Worm (Caenorhabditis elegans) whole organism, L1 larva: ENCODE results near the gene pis-1.

Experiments used
- C04F5.9 ChIP-seq: sonication (generic microtip); optimal IDR thresholded peaks from 2 replicates; lab custom pipeline; 2016; ENCODE audit warnings: missing genetic modification characterization, missing compliant biosample characterization
- C16A3.4 ChIP-seq: fragments of 150-350 bp; optimal IDR thresholded peaks from 2 replicates; lab custom pipeline; 2014; ENCODE audit warnings: missing biosample characterization, missing genetic modification characterization
- F16B12.6 ChIP-seq: fragments of 150-350 bp; optimal IDR thresholded peaks from 2 replicates; lab custom pipeline; 2014; ENCODE audit warnings: missing biosample characterization, missing genetic modification characterization
- Y116A8C.19 ChIP-seq: sonication (generic microtip); optimal IDR thresholded peaks from 2 replicates; lab custom pipeline; 2016; ENCODE audit warnings: missing compliant biosample characterization, missing genetic modification characterization, borderline replicate concordance
- aha-1 ChIP-seq: fragments of 150-350 bp; optimal IDR thresholded peaks from 2 replicates; lab custom pipeline; 2014; ENCODE audit warnings: missing biosample characterization, missing genetic modification characterization
- aly-2 ChIP-seq: fragments of 150-350 bp; optimal IDR thresholded peaks from 2 replicates; lab custom pipeline; 2014; ENCODE audit warnings: missing biosample characterization, missing genetic modification characterization
- ama-1 ChIP-seq: fragments of 150-350 bp; optimal IDR thresholded peaks from 2 replicates; lab custom pipeline; 2014
- ceh-8 ChIP-seq: fragments of 200-800 bp; sonication (Bioruptor generic); optimal IDR thresholded peaks from 2 replicates; lab custom pipeline; 2018; ENCODE audit warnings: mild to moderate bottlenecking, missing genetic modification characterization, moderate library complexity, missing compliant biosample characterization
- ceh-82 ChIP-seq, 3 experiments: fragments of 150-350 bp in 1 of 3; sonication (generic microtip) in 2 of 3; optimal IDR thresholded peaks; 2 replicates each; lab custom pipeline; 2014 to 2017; ENCODE audit warnings: missing biosample characterization in 3 of 3, missing genetic modification characterization in 3 of 3
- ceh-88 ChIP-seq: fragments of 200-800 bp; sonication (Bioruptor generic); IDR thresholded peaks from 2 replicates; pipeline ENCODE4 v1.3.6; 2022; ENCODE audit warnings: missing genetic modification characterization, missing compliant biosample characterization
- ceh-90 ChIP-seq: sonication (generic microtip); optimal IDR thresholded peaks from 2 replicates; lab custom pipeline; 2016; ENCODE audit warnings: missing genetic modification characterization, missing compliant biosample characterization
- ces-1 ChIP-seq: fragments of 150-350 bp; optimal IDR thresholded peaks from 2 replicates; lab custom pipeline; 2014; ENCODE audit warnings: missing biosample characterization, missing genetic modification reagents, missing genetic modification characterization
- dpl-1 ChIP-seq, 3 experiments: fragments of 150-350 bp in 2 of 3; sonication (generic microtip) in 1 of 3; optimal IDR thresholded peaks; 2 replicates each; lab custom pipeline; 2014 to 2017; ENCODE audit warnings: missing biosample characterization in 3 of 3, missing genetic modification characterization in 3 of 3, missing genetic modification reagents in 3 of 3
- dsc-1 ChIP-seq: sonication (generic microtip); optimal IDR thresholded peaks from 2 replicates; lab custom pipeline; 2016; ENCODE audit warnings: mild to moderate bottlenecking, missing genetic modification characterization, missing compliant biosample characterization
- efl-1 ChIP-seq, 4 experiments: fragments of 150-350 bp; optimal IDR thresholded peaks in 3 of 4; peaks in 1 of 4; 1 replicate in 1 of 4; 2 replicates in 3 of 4; lab custom pipeline; 2014; ENCODE audit warnings: missing biosample characterization in 2 of 4, missing genetic modification characterization in 2 of 4, missing genetic modification reagents in 2 of 4
- egl-13 ChIP-seq: sonication (generic microtip); optimal IDR thresholded peaks from 2 replicates; lab custom pipeline; 2016; ENCODE audit warnings: missing genotype, missing genetic modification reagents, missing genetic modification characterization, missing compliant biosample characterization
- egl-27 ChIP-seq, 2 experiments: fragments of 150-350 bp in 1 of 2; sonication (generic microtip); optimal IDR thresholded peaks; 3 replicates each; lab custom pipeline; 2017 to 2018; ENCODE audit warnings: missing biosample characterization in 2 of 2, missing genetic modification characterization in 2 of 2, missing genetic modification reagents in 2 of 2
- elt-2 ChIP-seq: sonication (generic microtip); optimal IDR thresholded peaks from 2 replicates; lab custom pipeline; 2016; ENCODE audit warnings: missing genetic modification characterization, mild to moderate bottlenecking, inconsistent platforms, missing compliant biosample characterization, missing genetic modification reagents
- fkh-10 ChIP-seq: sonication (generic microtip); optimal IDR thresholded peaks from 2 replicates; lab custom pipeline; 2017; ENCODE audit warnings: missing biosample characterization, missing genetic modification reagents, missing genetic modification characterization
- fkh-4 ChIP-seq: sonication (generic microtip); optimal IDR thresholded peaks from 2 replicates; lab custom pipeline; 2016; ENCODE audit warnings: missing compliant biosample characterization, missing genetic modification characterization, borderline replicate concordance
- fos-1 ChIP-seq: fragments of 150-350 bp; optimal IDR thresholded peaks from 2 replicates; lab custom pipeline; 2014; ENCODE audit warnings: missing biosample characterization, missing genetic modification characterization
- grh-1 ChIP-seq: fragments of 200-800 bp; sonication (Bioruptor generic); IDR thresholded peaks from 2 replicates; pipeline ENCODE4 v1.3.6; 2022; ENCODE audit warnings: missing genetic modification reagents, missing genetic modification characterization, missing compliant biosample characterization
- hpl-2 ChIP-seq: fragments of 150-350 bp; optimal IDR thresholded peaks from 2 replicates; lab custom pipeline; 2014; ENCODE audit warnings: missing biosample characterization, missing genetic modification reagents, missing genetic modification characterization
- irx-1 ChIP-seq: sonication (generic microtip); optimal IDR thresholded peaks from 2 replicates; lab custom pipeline; 2016; ENCODE audit warnings: missing genetic modification characterization, missing compliant biosample characterization
- jun-1 ChIP-seq: fragments of 150-350 bp; optimal IDR thresholded peaks from 2 replicates; lab custom pipeline; 2014; ENCODE audit warnings: missing biosample characterization, missing genetic modification reagents, missing genetic modification characterization
- lin-35 ChIP-seq, 2 experiments: fragments of 150-350 bp; optimal IDR thresholded peaks; 2 replicates each; lab custom pipeline; 2014; ENCODE audit warnings: missing biosample characterization in 2 of 2, missing genetic modification characterization in 2 of 2, missing genetic modification reagents in 2 of 2
- lir-3 ChIP-seq: sonication (generic microtip); optimal IDR thresholded peaks from 2 replicates; lab custom pipeline; 2016; ENCODE audit warnings: mild to moderate bottlenecking, missing genetic modification characterization, moderate library complexity, missing compliant biosample characterization; ENCODE audit not compliant: poor library complexity
- lsy-2 ChIP-seq, 2 experiments: fragments of 150-350 bp; optimal IDR thresholded peaks; 2 replicates each; lab custom pipeline; 2014; ENCODE audit warnings: missing biosample characterization in 2 of 2, missing genetic modification characterization in 2 of 2
- mab-9 ChIP-seq: fragments of 200-800 bp; sonication (Bioruptor generic); IDR thresholded peaks from 2 replicates; pipeline ENCODE4 v1.3.6; 2022; ENCODE audit warnings: missing genetic modification reagents, missing genetic modification characterization, missing compliant biosample characterization
- mep-1 ChIP-seq: fragments of 150-350 bp; optimal IDR thresholded peaks from 2 replicates; lab custom pipeline; 2014; ENCODE audit warnings: missing biosample characterization, missing genetic modification characterization
- nhr-19 ChIP-seq: fragments of 200-800 bp; sonication (Bioruptor generic); conservative IDR thresholded peaks from 2 replicates; pipeline ENCODE4 v1.3.6; 2022; ENCODE audit warnings: missing genetic modification characterization, missing compliant biosample characterization
- nhr-47 ChIP-seq: sonication (generic microtip); optimal IDR thresholded peaks from 2 replicates; lab custom pipeline; 2016; ENCODE audit warnings: mild to moderate bottlenecking, missing genetic modification characterization, moderate library complexity, missing compliant biosample characterization
- nhr-71 ChIP-seq: sonication (generic microtip); optimal IDR thresholded peaks from 2 replicates; lab custom pipeline; 2016; ENCODE audit warnings: mild to moderate bottlenecking, missing genetic modification characterization, moderate library complexity, missing compliant biosample characterization
- nhr-76 ChIP-seq: sonication (generic microtip); optimal IDR thresholded peaks from 2 replicates; lab custom pipeline; 2017; ENCODE audit warnings: missing biosample characterization, missing genetic modification characterization
- nhr-84 ChIP-seq: sonication (generic microtip); optimal IDR thresholded peaks from 2 replicates; lab custom pipeline; 2017; ENCODE audit warnings: missing biosample characterization, missing genetic modification characterization
- pqm-1 ChIP-seq: sonication (generic microtip); optimal IDR thresholded peaks from 3 replicates; lab custom pipeline; 2017; ENCODE audit warnings: missing biosample characterization, missing genetic modification characterization
- rnt-1 ChIP-seq: sonication (generic microtip); optimal IDR thresholded peaks from 2 replicates; lab custom pipeline; 2016; ENCODE audit warnings: mild to moderate bottlenecking, missing genetic modification characterization, moderate library complexity, missing compliant biosample characterization
- skn-1 ChIP-seq: fragments of 150-350 bp; optimal IDR thresholded peaks from 2 replicates; lab custom pipeline; 2014; ENCODE audit warnings: missing biosample characterization, missing genetic modification characterization
- snpc-4 ChIP-seq: fragments of 150-350 bp; optimal IDR thresholded peaks from 2 replicates; lab custom pipeline; 2014; ENCODE audit warnings: missing biosample characterization, missing genetic modification characterization
- sox-4 ChIP-seq: sonication (generic microtip); optimal IDR thresholded peaks from 2 replicates; lab custom pipeline; 2016; ENCODE audit warnings: missing genetic modification characterization, missing compliant biosample characterization
- sptf-1 ChIP-seq: fragments of 150-350 bp; optimal IDR thresholded peaks from 2 replicates; lab custom pipeline; 2014; ENCODE audit warnings: missing biosample characterization, missing genetic modification characterization
- tlp-1 ChIP-seq: fragments of 150-350 bp; optimal IDR thresholded peaks from 2 replicates; lab custom pipeline; 2014; ENCODE audit warnings: missing biosample characterization, missing genetic modification characterization
- unc-98 ChIP-seq: fragments of 200-800 bp; sonication (Bioruptor generic); IDR thresholded peaks from 2 replicates; pipeline ENCODE4 v1.3.6; 2022; ENCODE audit warnings: missing genetic modification characterization, missing compliant biosample characterization
- vab-15 ChIP-seq: sonication (generic microtip); optimal IDR thresholded peaks from 2 replicates; lab custom pipeline; 2017; ENCODE audit warnings: missing genotype, mild to moderate bottlenecking, missing genetic modification characterization, missing compliant biosample characterization
- zag-1 ChIP-seq: fragments of 150-350 bp; optimal IDR thresholded peaks from 2 replicates; lab custom pipeline; 2014; ENCODE audit warnings: missing biosample characterization, missing genetic modification characterization
- zip-4 ChIP-seq: fragments of 200-800 bp; sonication (Bioruptor generic); optimal IDR thresholded peaks from 2 replicates; lab custom pipeline; 2018; ENCODE audit warnings: mild to moderate bottlenecking, missing genetic modification characterization, moderate library complexity, missing compliant biosample characterization
- ztf-11 ChIP-seq, 2 experiments: sonication (generic microtip); optimal IDR thresholded peaks; 2 replicates each; lab custom pipeline; 2016 to 2017; ENCODE audit warnings: missing genetic modification characterization in 2 of 2, missing biosample characterization in 1 of 2, missing compliant biosample characterization in 1 of 2
- ztf-4 ChIP-seq: fragments of 150-350 bp; optimal IDR thresholded peaks from 2 replicates; lab custom pipeline; 2014; ENCODE audit warnings: missing biosample characterization, missing genetic modification characterization

pis-1 gene

ce11 chrIV:9798307-9798706 lies 1.9 kb upstream of the pis-1 start (continued):
- TF ChIP-seq zip-4 (GFP tag; lab: Kevin White, UChicago): no peak
- no peak for TF ChIP-seq vab-15 (tag; lab: Kevin White, UChicago)
- TF ChIP-seq ces-1 (GFP tag; lab: Kevin White, UChicago): peak; percentile 72
- no peak for TF ChIP-seq Y116A8C.19
- no peak for TF ChIP-seq ceh-88 (GFP tag; lab: Robert Waterston, UW)
- no peak for TF ChIP-seq aly-2 (tag; lab: Kevin White, UChicago)
- TF ChIP-seq zag-1 (tag; lab: Kevin White, UChicago): no peak
- TF ChIP-seq irx-1 (tag; lab: Kevin White, UChicago): no peak
- TF ChIP-seq ztf-4 (tag; lab: Kevin White, UChicago): no peak
- no peak for TF ChIP-seq sptf-1 (tag; lab: Kevin White, UChicago)
- TF ChIP-seq lir-3: no peak
- no peak for TF ChIP-seq grh-1 (GFP tag; lab: Robert Waterston, UW)
- TF ChIP-seq ztf-11 (tag; optimal IDR thresholded peaks at IDR 0.05; lab: Kevin White, UChicago): no peak
- TF ChIP-seq fkh-10 (GFP tag; lab: Kevin White, UChicago): peak; percentile 52
- TF ChIP-seq mab-9 (GFP tag; lab: Robert Waterston, UW): no peak
- no peak for TF ChIP-seq ceh-82 (tag; optimal IDR thresholded peaks at IDR 0.05; lab: Kevin White, UChicago)
- TF ChIP-seq ceh-8 (GFP tag; lab: Kevin White, UChicago): peak; percentile 46
- TF ChIP-seq pqm-1 (tag; lab: Kevin White, UChicago): no peak
- TF ChIP-seq skn-1: no peak
- no peak for TF ChIP-seq hpl-2 (GFP tag; lab: Kevin White, UChicago)
- TF ChIP-seq fos-1: no peak
- no peak for TF ChIP-seq sox-4
- TF ChIP-seq tlp-1 (tag; lab: Kevin White, UChicago): no peak
- peak; percentile 54 for TF ChIP-seq dsc-1 (tag; lab: Kevin White, UChicago)
- TF ChIP-seq nhr-71 (tag; lab: Kevin White, UChicago): peak; percentile 40
- TF ChIP-seq mep-1 (tag; lab: Kevin White, UChicago): no peak

ce11 chrIV:9797304-9798003 lies 1.1 kb upstream of the pis-1 start, which contains the start of gene T13F2.2:
T13F2.2 (minus strand) TSS chrIV:9797354.
- TF ChIP-seq nhr-84 (tag; lab: Kevin White, UChicago) (no peak), irx-1 (tag; lab: Kevin White, UChicago) (peak; percentile 32), efl-1 (optimal IDR thresholded peaks at IDR 0.05; lab: Kevin White, UChicago) (peak in 1 of 2 experiments; percentile 18), efl-1 (GFP tag; optimal IDR thresholded peaks at IDR 0.05 in 1 of 2; lab: Kevin White, UChicago) (peak in 1 of 2 experiments; percentile 53), nhr-47 (no peak), tlp-1 (tag; lab: Kevin White, UChicago) (peak; percentile 44), ceh-82 (tag; optimal IDR thresholded peaks at IDR 0.05; lab: Kevin White, UChicago) (no peak), dpl-1 (GFP tag; optimal IDR thresholded peaks at IDR 0.05; lab: Kevin White, UChicago) (peak in 2 of 3 experiments; percentile 21 to 45), F16B12.6 (tag; lab: Kevin White, UChicago) (no peak), ama-1 (lab: Kevin White, UChicago) (no peak), sptf-1 (tag; lab: Kevin White, UChicago) (no peak), lin-35 (GFP tag; optimal IDR thresholded peaks at IDR 0.05; lab: Kevin White, UChicago) (peak in 1 of 2 experiments; percentile 15), zip-4 (GFP tag; lab: Kevin White, UChicago) (no peak), dsc-1 (tag; lab: Kevin White, UChicago) (peak; percentile 25), ztf-11 (tag; optimal IDR thresholded peaks at IDR 0.05; lab: Kevin White, UChicago) (peak in 1 of 2 experiments; percentile 22), C16A3.4 (tag; lab: Kevin White, UChicago) (no peak), nhr-19 (no peak), Y116A8C.19 (no peak), ceh-90 (tag; lab: Kevin White, UChicago) (peak; percentile 79), rnt-1 (peak; percentile 65), nhr-76 (tag; lab: Kevin White, UChicago) (no peak), unc-98 (GFP tag; lab: Robert Waterston, UW) (no peak), aly-2 (tag; lab: Kevin White, UChicago) (no peak), egl-13 (tag; lab: Kevin White, UChicago) (no peak), fos-1 (no peak), jun-1 (tag; lab: Kevin White, UChicago) (no peak), mab-9 (GFP tag; lab: Robert Waterston, UW) (no peak), C04F5.9 (tag; lab: Kevin White, UChicago) (no peak), elt-2 (peak; percentile 63), zag-1 (tag; lab: Kevin White, UChicago) (no peak), fkh-4 (tag; lab: Kevin White, UChicago) (peak; percentile 34), lsy-2 (tag; optimal IDR thresholded peaks at IDR 0.05; lab: Kevin White, UChicago) (peak; percentile 8 to 38), aha-1 (tag; lab: Kevin White, UChicago) (no peak), egl-27 (tag; optimal IDR thresholded peaks at IDR 0.05; lab: Kevin White, UChicago) (no peak), ztf-4 (tag; lab: Kevin White, UChicago) (no peak), snpc-4 (no peak), fkh-10 (GFP tag; lab: Kevin White, UChicago) (no peak)
